Fruit fly (Drosophila melanogaster): Measurements from ENCODE around the gene nej.

nej gene

dm6 chrX:9687623-9688022 is 757 bp upstream of the nej start:
- TF ChIP-seq Dfd (GFP tag; optimal IDR thresholded peaks at IDR 0.05) (no peak), HLH106 (tag; optimal IDR thresholded peaks at IDR 0.05) (peak; percentile 93), Sp1 (GFP tag; optimal IDR thresholded peaks at IDR 0.05) (peak; percentile 95), Dif (GFP tag; optimal IDR thresholded peaks at IDR 0.05; ENCODE audit: partially characterized antibody) (no peak), Hnf4 (GFP tag; optimal IDR thresholded peaks at IDR 0.05) (peak; percentile 70), psq (GFP tag; optimal IDR thresholded peaks at IDR 0.05) (peak; percentile 73), foxo (GFP tag; optimal IDR thresholded peaks at IDR 0.05) (peak; percentile 3 to 86), OdsH (GFP tag; optimal IDR thresholded peaks at IDR 0.05) (peak; percentile 86), lola (GFP tag; optimal IDR thresholded peaks at IDR 0.05) (no peak), pan (optimal IDR thresholded peaks at IDR 0.05) (no peak), Jra (GFP tag; optimal IDR thresholded peaks at IDR 0.05) (peak; percentile 36), brk (GFP tag; optimal IDR thresholded peaks at IDR 0.05) (peak; percentile 75), sage (GFP tag; optimal IDR thresholded peaks at IDR 0.05) (peak; percentile 80), Abd-B (GFP tag; optimal IDR thresholded peaks at IDR 0.05) (no peak), Vsx2 (GFP tag; optimal IDR thresholded peaks at IDR 0.05; ENCODE audit: partially characterized antibody) (no peak), sv (GFP tag; optimal IDR thresholded peaks at IDR 0.05) (peak; percentile 89), usp (GFP tag; optimal IDR thresholded peaks at IDR 0.05) (no peak), tai (GFP tag; optimal IDR thresholded peaks at IDR 0.05) (peak; percentile 26), h (GFP tag; optimal IDR thresholded peaks at IDR 0.05) (peak; percentile 82), CG9705 (GFP tag; optimal IDR thresholded peaks at IDR 0.05) (peak; percentile 91), Hr83 (GFP tag; optimal IDR thresholded peaks at IDR 0.05; ENCODE audit: poor library complexity, severe bottlenecking) (peak; percentile 77), N (GFP tag; optimal IDR thresholded peaks at IDR 0.05) (no peak), dmrt93B (GFP tag; optimal IDR thresholded peaks at IDR 0.05) (peak; percentile 82), dsf (GFP tag; optimal IDR thresholded peaks at IDR 0.05; ENCODE audit: borderline replicate concordance) (peak; percentile 41), dl (GFP tag; optimal IDR thresholded peaks at IDR 0.05; ENCODE audit: insufficient read depth in 1 of 2, partially characterized antibody in 2 of 2) (no peak), rgr (GFP tag; optimal IDR thresholded peaks at IDR 0.05) (peak; percentile 85), fru (GFP tag; optimal IDR thresholded peaks at IDR 0.05) (peak; percentile 86), br (GFP tag; optimal IDR thresholded peaks at IDR 0.05) (peak; percentile 83), woc (GFP tag; optimal IDR thresholded peaks at IDR 0.05) (peak; percentile 27), CG32264 (GFP tag; optimal IDR thresholded peaks at IDR 0.05) (peak; percentile 26), Rel (GFP tag; optimal IDR thresholded peaks at IDR 0.05) (peak; percentile 63), Rel (tag; optimal IDR thresholded peaks at IDR 0.05) (peak; percentile 73), GATAd (GFP tag; optimal IDR thresholded peaks at IDR 0.05) (no peak), ey (GFP tag; optimal IDR thresholded peaks at IDR 0.05) (peak; percentile 76), CrebA (GFP tag; optimal IDR thresholded peaks at IDR 0.05; ENCODE audit: borderline replicate concordance) (peak; percentile 71), Myc (optimal IDR thresholded peaks at IDR 0.05) (no peak), jim (GFP tag; optimal IDR thresholded peaks at IDR 0.05) (no peak), Mio (GFP tag; optimal IDR thresholded peaks at IDR 0.05) (no peak), Hr78 (GFP tag; optimal IDR thresholded peaks at IDR 0.05) (no peak)

dm6 chrX:9685568-9686413 is 1.1 kb downstream of the nej start:
- TF ChIP-seq Sp1 (GFP tag; optimal IDR thresholded peaks at IDR 0.05) (peak; percentile 70), sv (GFP tag; optimal IDR thresholded peaks at IDR 0.05) (peak; percentile 55), Jra (GFP tag; optimal IDR thresholded peaks at IDR 0.05) (peak; percentile 60), usp (GFP tag; optimal IDR thresholded peaks at IDR 0.05) (no peak), sage (GFP tag; optimal IDR thresholded peaks at IDR 0.05) (no peak), psq (GFP tag; optimal IDR thresholded peaks at IDR 0.05) (peak; percentile 26), N (GFP tag; optimal IDR thresholded peaks at IDR 0.05) (no peak), dl (GFP tag; optimal IDR thresholded peaks at IDR 0.05; ENCODE audit: insufficient read depth in 1 of 2, partially characterized antibody in 2 of 2) (peak; percentile 5 to 78), tai (GFP tag; optimal IDR thresholded peaks at IDR 0.05) (no peak), ey (GFP tag; optimal IDR thresholded peaks at IDR 0.05) (peak; percentile 74), Rel (GFP tag; optimal IDR thresholded peaks at IDR 0.05) (no peak), Rel (tag; optimal IDR thresholded peaks at IDR 0.05) (peak; percentile 17), Hr78 (GFP tag; optimal IDR thresholded peaks at IDR 0.05) (no peak), dmrt93B (GFP tag; optimal IDR thresholded peaks at IDR 0.05) (peak; percentile 73), Dfd (GFP tag; optimal IDR thresholded peaks at IDR 0.05) (no peak), Myc (optimal IDR thresholded peaks at IDR 0.05) (peak; percentile 82), Hnf4 (GFP tag; optimal IDR thresholded peaks at IDR 0.05) (peak; percentile 30), foxo (GFP tag; optimal IDR thresholded peaks at IDR 0.05) (peak in 1 of 2 experiments; percentile 70), Abd-B (GFP tag; optimal IDR thresholded peaks at IDR 0.05) (no peak), GATAd (GFP tag; optimal IDR thresholded peaks at IDR 0.05) (no peak), OdsH (GFP tag; optimal IDR thresholded peaks at IDR 0.05) (peak; percentile 21), woc (GFP tag; optimal IDR thresholded peaks at IDR 0.05) (peak; percentile 97), jim (GFP tag; optimal IDR thresholded peaks at IDR 0.05) (no peak), pan (optimal IDR thresholded peaks at IDR 0.05) (no peak), h (GFP tag; optimal IDR thresholded peaks at IDR 0.05) (peak; percentile 63), rgr (GFP tag; optimal IDR thresholded peaks at IDR 0.05) (peak; percentile 67), br (GFP tag; optimal IDR thresholded peaks at IDR 0.05) (peak; percentile 65), HLH106 (tag; optimal IDR thresholded peaks at IDR 0.05) (peak; percentile 78), Dif (GFP tag; optimal IDR thresholded peaks at IDR 0.05; ENCODE audit: partially characterized antibody) (peak; percentile 72), CG32264 (GFP tag; optimal IDR thresholded peaks at IDR 0.05) (no peak), Mio (GFP tag; optimal IDR thresholded peaks at IDR 0.05) (no peak), CrebA (GFP tag; optimal IDR thresholded peaks at IDR 0.05; ENCODE audit: borderline replicate concordance) (no peak), brk (GFP tag; optimal IDR thresholded peaks at IDR 0.05) (peak; percentile 6), Hr83 (GFP tag; optimal IDR thresholded peaks at IDR 0.05; ENCODE audit: poor library complexity, severe bottlenecking) (no peak), Vsx2 (GFP tag; optimal IDR thresholded peaks at IDR 0.05; ENCODE audit: partially characterized antibody) (no peak), fru (GFP tag; optimal IDR thresholded peaks at IDR 0.05) (peak; percentile 74), lola (GFP tag; optimal IDR thresholded peaks at IDR 0.05) (no peak), CG9705 (GFP tag; optimal IDR thresholded peaks at IDR 0.05) (peak; percentile 62), dsf (GFP tag; optimal IDR thresholded peaks at IDR 0.05; ENCODE audit: borderline replicate concordance) (no peak)
